Worm (Caenorhabditis elegans) whole organism, L4/young adult: ENCODE results near the gene W01B6.4.

Experiments used
- W03F9.2 ChIP-seq: fragments of 150-350 bp; optimal IDR thresholded peaks from 2 replicates; lab custom pipeline; 2014; ENCODE audit warnings: missing biosample characterization, missing genetic modification characterization
- dao-5 ChIP-seq: sonication (generic microtip); optimal IDR thresholded peaks from 2 replicates; lab custom pipeline; 2016; ENCODE audit warnings: missing genotype, missing genetic modification characterization, moderate library complexity, missing compliant biosample characterization
- him-1 ChIP-seq: sonication (generic microtip); optimal IDR thresholded peaks from 2 replicates; lab custom pipeline; 2016; ENCODE audit warnings: missing genotype, missing genetic modification reagents, missing genetic modification characterization, missing compliant biosample characterization

DNA sequence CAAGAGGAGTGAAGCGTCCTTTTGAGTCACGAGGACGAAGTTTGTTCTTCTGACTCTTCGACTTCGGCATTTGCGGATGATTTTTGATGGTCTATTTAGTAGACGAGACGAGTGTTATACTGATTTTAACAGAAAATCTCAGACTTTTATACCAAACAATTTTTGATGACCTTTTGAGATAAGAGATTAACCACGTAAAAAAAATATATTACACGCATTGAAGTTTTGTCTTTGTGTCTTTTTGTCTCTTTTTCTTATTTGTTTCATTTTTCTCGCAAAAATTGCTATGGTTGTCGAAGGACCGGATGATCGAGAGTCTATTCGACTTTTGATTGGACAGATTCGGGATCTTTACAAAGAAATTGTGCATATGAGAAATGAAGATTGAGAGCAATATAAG, 36.2 kb downstream of the W01B6.4 start, which contains the start of gene spch-1:
- no peak for TF ChIP-seq dao-5 (tag; lab: Kevin White, UChicago)
- no peak for TF ChIP-seq W03F9.2
- no peak for TF ChIP-seq him-1 (tag; lab: Kevin White, UChicago)
